Worm (Caenorhabditis elegans): Measurements from ENCODE around the gene Y39G8B.5.

Y39G8B.5 gene

ce11 chrII:14036724-14037483 lies 45.3 kb upstream of the Y39G8B.5 start:
- TF ChIP-seq nhr-47 (tag; optimal IDR thresholded peaks at IDR 0.05) = peak; percentile 62
- TF ChIP-seq ama-1 (optimal IDR thresholded peaks at IDR 0.05) = no peak
- TF ChIP-seq mab-9 (GFP tag; IDR thresholded peaks at IDR 0.05) = no peak
- TF ChIP-seq ceh-82 (tag; optimal IDR thresholded peaks at IDR 0.05) = peak in 1 of 3 experiments; percentile 51
- no peak for TF ChIP-seq pqm-1 (tag; optimal IDR thresholded peaks at IDR 0.05)
- TF ChIP-seq tlp-1 (tag; optimal IDR thresholded peaks at IDR 0.05) = no peak
- no peak for TF ChIP-seq mef-2 (tag; optimal IDR thresholded peaks at IDR 0.05)
- peak in 1 of 3 experiments; percentile 16 for TF ChIP-seq dpl-1 (GFP tag; optimal IDR thresholded peaks at IDR 0.05)
- TF ChIP-seq aly-2 (tag; optimal IDR thresholded peaks at IDR 0.05) = no peak
- peak in 1 of 2 experiments; percentile 9 for TF ChIP-seq lin-35 (GFP tag; optimal IDR thresholded peaks at IDR 0.05)
- TF ChIP-seq zip-4 (GFP tag; optimal IDR thresholded peaks at IDR 0.05) = peak; percentile 20
- TF ChIP-seq ztf-11 (tag; optimal IDR thresholded peaks at IDR 0.05) = no peak
- peak; percentile 23 for TF ChIP-seq mep-1 (tag; optimal IDR thresholded peaks at IDR 0.05)
- no peak for TF ChIP-seq sptf-1 (tag; optimal IDR thresholded peaks at IDR 0.05)
- TF ChIP-seq ceh-88 (GFP tag; IDR thresholded peaks at IDR 0.05) = no peak
- TF ChIP-seq rnt-1 (tag; optimal IDR thresholded peaks at IDR 0.05) = peak; percentile 7
- TF ChIP-seq tbx-2 (tag; optimal IDR thresholded peaks at IDR 0.05) = peak; percentile 70
- peak; percentile 32 for TF ChIP-seq nhr-20 (tag; optimal IDR thresholded peaks at IDR 0.05)
- no peak for TF ChIP-seq efl-3 (GFP tag; optimal IDR thresholded peaks at IDR 0.05)
- no peak for TF ChIP-seq pax-3 (tag; optimal IDR thresholded peaks at IDR 0.05)
- TF ChIP-seq irx-1 (tag; optimal IDR thresholded peaks at IDR 0.05) = peak; percentile 27
- TF ChIP-seq nhr-11 (tag; optimal IDR thresholded peaks at IDR 0.05) = no peak
- TF ChIP-seq efl-1 (optimal IDR thresholded peaks at IDR 0.05) = no peak
- peak in 1 of 2 experiments; percentile 6 for TF ChIP-seq efl-1 (GFP tag; optimal IDR thresholded peaks at IDR 0.05 in 1 of 2)
- TF ChIP-seq nhr-19 (GFP tag; conservative IDR thresholded peaks at IDR 0.05) = 0 out of 2 replicates have a peak, but pooled peaks have one; percentile 8
- no peak for TF ChIP-seq blmp-1 (tag; optimal IDR thresholded peaks at IDR 0.05)
- TF ChIP-seq nhr-77 (tag; optimal IDR thresholded peaks at IDR 0.05) = peak; percentile 62
- TF ChIP-seq lsy-2 (tag; optimal IDR thresholded peaks at IDR 0.05) = peak; percentile 2 to 44
- TF ChIP-seq lin-14 (GFP tag; optimal IDR thresholded peaks at IDR 0.05) = peak; percentile 92
- no peak for TF ChIP-seq vab-15 (tag; optimal IDR thresholded peaks at IDR 0.05)
- no peak for TF ChIP-seq grh-1 (GFP tag; IDR thresholded peaks at IDR 0.05)
- TF ChIP-seq elt-3 (tag; optimal IDR thresholded peaks at IDR 0.05) = no peak
- TF ChIP-seq unc-86 (tag; optimal IDR thresholded peaks at IDR 0.05) = peak; percentile 83
- TF ChIP-seq egl-27 (tag; optimal IDR thresholded peaks at IDR 0.05) = no peak
- TF ChIP-seq fkh-4 (tag; optimal IDR thresholded peaks at IDR 0.05; ENCODE audit: borderline replicate concordance) = no peak
- no peak for TF ChIP-seq C04F5.9 (tag; optimal IDR thresholded peaks at IDR 0.05)
- no peak for TF ChIP-seq ets-5 (GFP tag; IDR thresholded peaks at IDR 0.05)
- TF ChIP-seq fkh-10 (GFP tag; optimal IDR thresholded peaks at IDR 0.05) = peak; percentile 87
- TF ChIP-seq xbp-1 (tag; optimal IDR thresholded peaks at IDR 0.05) = no peak
- TF ChIP-seq lir-3 (tag; optimal IDR thresholded peaks at IDR 0.05; ENCODE audit: poor library complexity) = no peak
- TF ChIP-seq snu-23 (GFP tag; optimal IDR thresholded peaks at IDR 0.05) = peak; percentile 34
- peak; percentile 64 for TF ChIP-seq egl-13 (tag; optimal IDR thresholded peaks at IDR 0.05)
- TF ChIP-seq fos-1 (tag; optimal IDR thresholded peaks at IDR 0.05) = no peak
- TF ChIP-seq nhr-71 (tag; optimal IDR thresholded peaks at IDR 0.05) = peak; percentile 67
- TF ChIP-seq jun-1 (tag; optimal IDR thresholded peaks at IDR 0.05) = no peak
- no peak for TF ChIP-seq lin-13 (GFP tag; optimal IDR thresholded peaks at IDR 0.05)
- no peak for TF ChIP-seq mdl-1 (tag; optimal IDR thresholded peaks at IDR 0.05)
- peak; percentile 40 for TF ChIP-seq swsn-7 (tag; optimal IDR thresholded peaks at IDR 0.05)

All from whole organism, L1 larva.